Fruit fly (Drosophila melanogaster): Measurements from ENCODE around the gene Ada.

The Ada gene

DNA sequence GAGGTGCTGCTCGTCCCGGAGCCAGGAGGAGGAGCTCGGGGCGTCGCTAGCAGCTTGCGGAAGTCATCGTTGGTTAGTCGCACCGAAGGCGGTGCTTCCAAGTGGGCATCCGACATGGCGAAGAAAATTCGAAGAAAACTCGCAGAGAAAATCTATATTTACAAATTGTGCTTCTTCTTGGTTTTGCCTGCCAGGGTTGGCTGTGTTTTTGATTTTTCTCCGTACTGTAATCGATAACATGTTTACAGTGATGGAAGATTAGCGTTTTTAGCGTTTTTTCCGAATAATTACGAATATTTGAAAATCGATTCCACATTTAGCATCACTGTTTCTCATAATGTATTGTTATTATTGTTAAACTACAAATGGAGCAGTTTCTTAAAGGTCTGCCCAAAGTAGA, at the start of gene Ada, which contains the start of gene beag (continued):
- TF ChIP-seq Stat92E (GFP tag; optimal IDR thresholded peaks at IDR 0.05) (peak in 1 of 3 experiments; percentile 59), CG1832 (GFP tag; optimal IDR thresholded peaks at IDR 0.05) (no peak), CG10654 (GFP tag; optimal IDR thresholded peaks at IDR 0.05) (peak; percentile 7), Myb (GFP tag; optimal IDR thresholded peaks at IDR 0.05) (peak; percentile 40), CG8924 (tag; optimal IDR thresholded peaks at IDR 0.05) (peak; percentile 60), sc (optimal IDR thresholded peaks at IDR 0.05) (no peak), sc (GFP tag; optimal IDR thresholded peaks at IDR 0.05) (no peak), CG10274 (GFP tag; optimal IDR thresholded peaks at IDR 0.05) (no peak), Hr78 (GFP tag; optimal IDR thresholded peaks at IDR 0.05) (no peak), hb (GFP tag; IDR thresholded peaks at IDR 0.05; ENCODE audit: partially characterized antibody) (0 out of 3 replicates have a peak, but pooled peaks have one; percentile 30), Hey (tag; optimal IDR thresholded peaks at IDR 0.05) (no peak), pnt (GFP tag; optimal IDR thresholded peaks at IDR 0.05) (no peak), CG6854 (GFP tag; optimal IDR thresholded peaks at IDR 0.05) (no peak), exex (tag; optimal IDR thresholded peaks at IDR 0.05) (no peak), vnd (GFP tag; IDR thresholded peaks at IDR 0.05; ENCODE audit: partially characterized antibody) (no peak), ken (GFP tag; IDR thresholded peaks at IDR 0.05) (no peak), nerfin-1 (tag; optimal IDR thresholded peaks at IDR 0.05) (peak; percentile 34), CG1603 (tag; optimal IDR thresholded peaks at IDR 0.05) (peak; percentile 64), psq (GFP tag; optimal IDR thresholded peaks at IDR 0.05) (peak; percentile 16), knrl (GFP tag; IDR thresholded peaks at IDR 0.05; ENCODE audit: partially characterized antibody) (peak; percentile 34; the same call in 1 of the 3 replicates), Ravus (GFP tag; IDR thresholded peaks at IDR 0.05) (no peak), ems (GFP tag; optimal IDR thresholded peaks at IDR 0.05) (no peak), Atf6 (GFP tag; IDR thresholded peaks at IDR 0.05) (no peak), CG11560 (tag; IDR thresholded peaks at IDR 0.05) (no peak), Sox102F (GFP tag; optimal IDR thresholded peaks at IDR 0.05) (no peak), CG7963 (GFP tag; IDR thresholded peaks at IDR 0.05; ENCODE audit: partially characterized antibody) (no peak), CG2889 (GFP tag; IDR thresholded peaks at IDR 0.05) (no peak), eve (GFP tag; optimal IDR thresholded peaks at IDR 0.05) (no peak), CG3838 (GFP tag; optimal IDR thresholded peaks at IDR 0.05) (no peak), CG4424 (GFP tag; optimal IDR thresholded peaks at IDR 0.05) (peak; percentile 36), D19B (GFP tag; optimal IDR thresholded peaks at IDR 0.05) (no peak), CG15011 (GFP tag; optimal IDR thresholded peaks at IDR 0.05) (no peak), Oaz (GFP tag; IDR thresholded peaks at IDR 0.05) (no peak), hth (optimal IDR thresholded peaks at IDR 0.05) (no peak), onecut (GFP tag; IDR thresholded peaks at IDR 0.05) (peak; percentile 89), CG8765 (GFP tag; IDR thresholded peaks at IDR 0.05) (no peak), wek (GFP tag; optimal IDR thresholded peaks at IDR 0.05) (no peak), CG2712 (tag; optimal IDR thresholded peaks at IDR 0.05) (peak; percentile 54), CG4328 (GFP tag; optimal IDR thresholded peaks at IDR 0.05) (no peak), CG15269 (tag; optimal IDR thresholded peaks at IDR 0.05) (no peak), Chrac-16 (GFP tag; optimal IDR thresholded peaks at IDR 0.05) (peak; percentile 1), Rfx (GFP tag; IDR thresholded peaks at IDR 0.05) (peak; percentile 82), CG10543 (GFP tag; optimal IDR thresholded peaks at IDR 0.05) (peak; percentile 8), CG12659 (GFP tag; optimal IDR thresholded peaks at IDR 0.05) (peak; percentile 63), cg (GFP tag; optimal IDR thresholded peaks at IDR 0.05) (no peak), gem (tag; optimal IDR thresholded peaks at IDR 0.05) (no peak), HHEX (GFP tag; optimal IDR thresholded peaks at IDR 0.05) (no peak), CG12299 (tag; optimal IDR thresholded peaks at IDR 0.05) (no peak), tna (GFP tag; IDR thresholded peaks at IDR 0.05; ENCODE audit: partially characterized antibody) (no peak), ab (GFP tag; optimal IDR thresholded peaks at IDR 0.05) (no peak), CG15601 (tag; optimal IDR thresholded peaks at IDR 0.05) (peak; percentile 39)
